Fruit fly (Drosophila melanogaster) whole organism, embryonic: Measurements from ENCODE around the gene scat.

Source experiments
- ATbp ChIP-seq: fragments of 200-800 bp; sonication (Bioruptor generic); optimal IDR thresholded peaks from 2 replicates; lab custom pipeline; 2017; ENCODE audit warnings: missing biosample characterization, mild to moderate bottlenecking, missing genetic modification characterization, missing genetic modification reagents
- B-H2 ChIP-seq: fragments of 200-800 bp; sonication (Bioruptor generic); optimal IDR thresholded peaks from 2 replicates; lab custom pipeline; 2018; ENCODE audit warnings: missing biosample characterization, mild to moderate bottlenecking, missing genetic modification characterization
- CG10543 ChIP-seq: fragments of 200-800 bp; sonication (Bioruptor generic); optimal IDR thresholded peaks from 3 replicates; lab custom pipeline; 2017; ENCODE audit warnings: missing biosample characterization, mild to moderate bottlenecking, missing genetic modification characterization, moderate library complexity
- CG11696 ChIP-seq: fragments of 200-800 bp; sonication (Bioruptor generic); IDR thresholded peaks from 2 replicates; pipeline ENCODE4 v1.3.6; 2022; ENCODE audit warnings: missing biosample characterization, missing genetic modification characterization
- CG11723 ChIP-seq: fragments of 200-800 bp; sonication (Bioruptor generic); optimal IDR thresholded peaks from 2 replicates; lab custom pipeline; 2017; ENCODE audit warnings: missing biosample characterization, mild to moderate bottlenecking, missing genetic modification characterization
- CG12299 ChIP-seq: fragments of 200-800 bp; sonication (Bioruptor generic); optimal IDR thresholded peaks from 2 replicates; lab custom pipeline; 2018; ENCODE audit warnings: missing biosample characterization, mild to moderate bottlenecking, missing genetic modification characterization
- CG13287 ChIP-seq: fragments of 200-800 bp; sonication (Bioruptor generic); IDR thresholded peaks from 2 replicates; pipeline ENCODE4 v1.3.6; 2022; ENCODE audit warnings: missing biosample characterization, missing genetic modification characterization; ENCODE audit not compliant: partially characterized antibody
- CG15269 ChIP-seq: fragments of 200-800 bp; sonication (Bioruptor generic); optimal IDR thresholded peaks from 2 replicates; lab custom pipeline; 2018; ENCODE audit warnings: missing biosample characterization, mild to moderate bottlenecking, missing genetic modification characterization, moderate library complexity
- CG16815 ChIP-seq: fragments of 200-800 bp; sonication (Bioruptor generic); optimal IDR thresholded peaks from 3 replicates; lab custom pipeline; 2017; ENCODE audit warnings: missing biosample characterization, mild to moderate bottlenecking, missing genetic modification characterization
- CG17568 ChIP-seq: fragments of 200-800 bp; sonication (Bioruptor generic); optimal IDR thresholded peaks from 2 replicates; lab custom pipeline; 2018; ENCODE audit warnings: missing biosample characterization, mild to moderate bottlenecking, missing genetic modification characterization, moderate library complexity
- CG18599 ChIP-seq: fragments of 200-800 bp; sonication (Bioruptor generic); optimal IDR thresholded peaks from 3 replicates; lab custom pipeline; 2017; ENCODE audit warnings: missing biosample characterization, missing genetic modification characterization, mild to moderate bottlenecking, moderate library complexity, missing genetic modification reagents
- CG34224 ChIP-seq: fragments of 200-800 bp; sonication (Bioruptor generic); IDR thresholded peaks from 3 replicates; pipeline ENCODE4 v1.3.6; 2022; ENCODE audit warnings: missing biosample characterization, missing genetic modification characterization; ENCODE audit not compliant: partially characterized antibody
- CG43689 ChIP-seq: fragments of 200-800 bp; sonication (Bioruptor generic); IDR thresholded peaks from 2 replicates; pipeline ENCODE4 v1.3.6; 2022; ENCODE audit warnings: missing biosample characterization, missing genetic modification characterization
- CG4404 ChIP-seq: fragments of 200-800 bp; sonication (Bioruptor generic); IDR thresholded peaks from 2 replicates; pipeline ENCODE4 v1.3.6; 2022; ENCODE audit warnings: missing biosample characterization, missing genetic modification characterization
- CG7786 ChIP-seq: fragments of 200-800 bp; sonication (Bioruptor generic); optimal IDR thresholded peaks from 2 replicates; lab custom pipeline; 2016; ENCODE audit warnings: missing biosample characterization, missing genetic modification characterization
- CG8089 ChIP-seq: fragments of 200-800 bp; sonication (Bioruptor generic); optimal IDR thresholded peaks from 3 replicates; lab custom pipeline; 2016; ENCODE audit warnings: missing biosample characterization, missing genetic modification characterization
- CG8281 ChIP-seq: fragments of 200-800 bp; sonication (Bioruptor generic); optimal IDR thresholded peaks from 2 replicates; lab custom pipeline; 2018; ENCODE audit warnings: missing biosample characterization, mild to moderate bottlenecking, missing genetic modification characterization, moderate library complexity
- CG8290 ChIP-seq, 3 experiments: fragments of 200-800 bp; sonication (Bioruptor generic); optimal IDR thresholded peaks; 2 replicates each; lab custom pipeline; 2016 to 2019; ENCODE audit warnings: missing biosample characterization in 3 of 3, missing genetic modification characterization in 3 of 3, mild to moderate bottlenecking in 2 of 3, moderate library complexity in 1 of 3
- CG9727 ChIP-seq: fragments of 200-800 bp; sonication (Bioruptor generic); optimal IDR thresholded peaks from 3 replicates; lab custom pipeline; 2017; ENCODE audit warnings: missing biosample characterization, mild to moderate bottlenecking, missing genetic modification characterization
- Eip74EF ChIP-seq, 2 experiments: fragments of 200-800 bp in 1 of 2; fragments of >200 bp in 1 of 2; sonication (Bioruptor generic) in 1 of 2; optimal IDR thresholded peaks; 2 replicates each; lab custom pipeline; 2017 to 2019; ENCODE audit warnings: missing biosample characterization in 2 of 2, missing genetic modification characterization in 2 of 2, mild to moderate bottlenecking in 1 of 2, moderate library complexity in 1 of 2
- GATAe ChIP-seq: fragments of 200-800 bp; sonication (Bioruptor generic); conservative IDR thresholded peaks from 2 replicates; pipeline ENCODE4 v1.3.6; 2022; ENCODE audit warnings: missing biosample characterization, missing genetic modification characterization
- Hey ChIP-seq: fragments of 200-800 bp; sonication (Bioruptor generic); optimal IDR thresholded peaks from 3 replicates; lab custom pipeline; 2018; ENCODE audit warnings: missing biosample characterization, mild to moderate bottlenecking, missing genetic modification characterization
- Hmx ChIP-seq: fragments of 200-800 bp; sonication (Bioruptor generic); optimal IDR thresholded peaks from 2 replicates; lab custom pipeline; 2016; ENCODE audit warnings: missing biosample characterization, missing genetic modification characterization
- Med ChIP-seq: fragments of 200-800 bp; sonication (Bioruptor generic); peaks from one replicate; lab custom pipeline; 2016; ENCODE audit warnings: missing biosample characterization, missing genetic modification characterization, mild to moderate bottlenecking, inconsistent platforms, moderate library complexity
- Mes4 ChIP-seq: fragments of 200-800 bp; sonication (Bioruptor generic); optimal IDR thresholded peaks from 2 replicates; lab custom pipeline; 2016; ENCODE audit warnings: missing biosample characterization, missing genetic modification characterization
- Pdp1 ChIP-seq, 2 experiments: fragments of 200-800 bp; sonication (Bioruptor generic); optimal IDR thresholded peaks; 3 replicates each; lab custom pipeline; 2016; ENCODE audit warnings: missing biosample characterization in 2 of 2, missing genetic modification characterization in 2 of 2, mild to moderate bottlenecking in 1 of 2, moderate library complexity in 1 of 2
- Spps ChIP-seq: fragments of 200-800 bp; sonication (Bioruptor generic); optimal IDR thresholded peaks from 2 replicates; lab custom pipeline; 2018; ENCODE audit warnings: missing biosample characterization, mild to moderate bottlenecking, missing genetic modification characterization
- YL-1 ChIP-seq: fragments of 200-800 bp; sonication (Bioruptor generic); optimal IDR thresholded peaks from 3 replicates; lab custom pipeline; 2017; ENCODE audit warnings: missing biosample characterization, mild to moderate bottlenecking, missing genetic modification characterization
- amos ChIP-seq: fragments of 200-800 bp; sonication (Bioruptor generic); IDR thresholded peaks from 2 replicates; pipeline ENCODE4 v1.3.6; 2022; ENCODE audit warnings: missing biosample characterization, missing genetic modification characterization; ENCODE audit not compliant: partially characterized antibody
- bcd ChIP-seq: fragments of 200-800 bp; sonication (Bioruptor generic); optimal IDR thresholded peaks from 2 replicates; lab custom pipeline; 2017; ENCODE audit warnings: missing biosample characterization, mild to moderate bottlenecking, missing genetic modification characterization
- caup ChIP-seq: fragments of 200-800 bp; sonication (Bioruptor generic); optimal IDR thresholded peaks from 3 replicates; lab custom pipeline; 2017; ENCODE audit warnings: missing biosample characterization, mild to moderate bottlenecking, missing genetic modification characterization, moderate library complexity; ENCODE audit not compliant: severe bottlenecking
- eve ChIP-seq, 2 experiments: fragments of >200 bp; optimal IDR thresholded peaks; 2 replicates each; lab custom pipeline; 2017; ENCODE audit warnings: missing biosample characterization in 2 of 2, missing genetic modification characterization in 2 of 2
- exex ChIP-seq: fragments of 200-800 bp; sonication (Bioruptor generic); optimal IDR thresholded peaks from 4 replicates; lab custom pipeline; 2018; ENCODE audit warnings: missing biosample characterization, mild to moderate bottlenecking, missing genetic modification characterization, moderate library complexity
- gem ChIP-seq: fragments of 200-800 bp; sonication (Bioruptor generic); optimal IDR thresholded peaks from 2 replicates; lab custom pipeline; 2019; ENCODE audit warnings: missing biosample characterization, mild to moderate bottlenecking, missing genetic modification characterization, moderate library complexity
- grn ChIP-seq: fragments of 200-800 bp; sonication (Bioruptor generic); optimal IDR thresholded peaks from 3 replicates; lab custom pipeline; 2017; ENCODE audit warnings: missing biosample characterization, missing genetic modification characterization
- h ChIP-seq: fragments of >200 bp; optimal IDR thresholded peaks from 2 replicates; lab custom pipeline; 2017
- lab ChIP-seq: fragments of 200-800 bp; sonication (Bioruptor generic); optimal IDR thresholded peaks from 3 replicates; lab custom pipeline; 2017; ENCODE audit warnings: missing biosample characterization, missing genetic modification characterization, mild to moderate bottlenecking, moderate library complexity, missing genetic modification reagents
- p53 ChIP-seq: fragments of 200-800 bp; sonication (Bioruptor generic); optimal IDR thresholded peaks from 2 replicates; lab custom pipeline; 2016; ENCODE audit warnings: missing biosample characterization, missing genetic modification characterization
- pb ChIP-seq: fragments of 200-800 bp; sonication (Bioruptor generic); optimal IDR thresholded peaks from 3 replicates; lab custom pipeline; 2016; ENCODE audit warnings: missing biosample characterization, missing genetic modification characterization
- phol ChIP-seq: fragments of 200-800 bp; sonication (Bioruptor generic); optimal IDR thresholded peaks from 3 replicates; lab custom pipeline; 2018; ENCODE audit warnings: missing biosample characterization, mild to moderate bottlenecking, missing genetic modification characterization, moderate library complexity
- salm ChIP-seq: fragments of 200-800 bp; sonication (Bioruptor generic); optimal IDR thresholded peaks from 2 replicates; lab custom pipeline; 2018; ENCODE audit warnings: missing biosample characterization, mild to moderate bottlenecking, missing genetic modification characterization
- sd ChIP-seq: fragments of 200-800 bp; sonication (Bioruptor generic); optimal IDR thresholded peaks from 3 replicates; lab custom pipeline; 2018; ENCODE audit warnings: missing biosample characterization, mild to moderate bottlenecking, missing genetic modification characterization, moderate library complexity
- so ChIP-seq: fragments of 200-800 bp; sonication (Bioruptor generic); IDR thresholded peaks from 3 replicates; pipeline ENCODE4 v1.3.6; 2022; ENCODE audit warnings: missing biosample characterization, missing genetic modification characterization
- sqz ChIP-seq: fragments of 200-800 bp; sonication (Bioruptor generic); optimal IDR thresholded peaks from 3 replicates; lab custom pipeline; 2018; ENCODE audit warnings: missing biosample characterization, mild to moderate bottlenecking, missing genetic modification characterization
- tgo ChIP-seq: fragments of 200-800 bp; sonication (Bioruptor generic); IDR thresholded peaks from 3 replicates; pipeline ENCODE4 v1.3.6; 2022; ENCODE audit warnings: missing biosample characterization, missing genetic modification characterization
- tin ChIP-seq: fragments of 200-800 bp; sonication (Bioruptor generic); optimal IDR thresholded peaks from 3 replicates; lab custom pipeline; 2016; ENCODE audit warnings: missing biosample characterization, missing genetic modification characterization

Gene scat

dm6 chr2L:9388013-9388605 is 43.1 kb upstream of the scat start (continued):
- TF ChIP-seq tgo (GFP tag; lab: Robert Waterston, UW) = peak; percentile 63; the same call in 2 of the 3 replicates
- TF ChIP-seq amos = no peak
- peak; percentile 66 for TF ChIP-seq pb (GFP tag; lab: Kevin White, UChicago)
- peak; percentile 65 for TF ChIP-seq CG11696 (GFP tag; lab: Robert Waterston, UW)
- peak; percentile 66 for TF ChIP-seq p53 (GFP tag; lab: Kevin White, UChicago)
- peak; percentile 51 for TF ChIP-seq phol
- TF ChIP-seq Eip74EF (GFP tag; optimal IDR thresholded peaks at IDR 0.05; lab: Kevin White, UChicago) = no peak
- TF ChIP-seq B-H2 (GFP tag; lab: Kevin White, UChicago) = peak; percentile 8
- TF ChIP-seq Mes4 (GFP tag; lab: Kevin White, UChicago) = peak; percentile 45
- TF ChIP-seq CG11723 = peak; percentile 5
- peak; percentile 86 for TF ChIP-seq CG7786
- peak; percentile 98 for TF ChIP-seq Med (GFP tag; lab: Kevin White, UChicago)
- TF ChIP-seq CG4404 = peak; percentile 57
- TF ChIP-seq CG12299 (tag; lab: Kevin White, UChicago) = no peak
- no peak for TF ChIP-seq CG43689 (GFP tag; lab: Robert Waterston, UW)
- no peak for TF ChIP-seq CG34224 (GFP tag; lab: Robert Waterston, UW)
- peak; percentile 78 for TF ChIP-seq gem (tag; lab: Kevin White, UChicago)

dm6 chr2L:9388924-9389765 is 42.1 kb upstream of the scat start:
- TF ChIP-seq CG9727 (GFP tag; lab: Kevin White, UChicago) (no peak), CG13287 (GFP tag; lab: Robert Waterston, UW) (no peak), CG17568 (GFP tag; lab: Kevin White, UChicago) (no peak), CG8290 (GFP tag; optimal IDR thresholded peaks at IDR 0.05; lab: Kevin White, UChicago) (no peak), CG8290 (tag; optimal IDR thresholded peaks at IDR 0.05; lab: Kevin White, UChicago) (peak in 1 of 2 experiments; percentile 15), caup (peak; percentile 27), tin (GFP tag; lab: Kevin White, UChicago) (no peak), h (lab: Kevin White, UChicago) (no peak), GATAe (GFP tag; lab: Robert Waterston, UW) (peak; percentile 62), CG43689 (GFP tag; lab: Robert Waterston, UW) (no peak), CG15269 (tag; lab: Kevin White, UChicago) (no peak), grn (peak; percentile 63), eve (GFP tag; optimal IDR thresholded peaks at IDR 0.05; lab: Kevin White, UChicago) (peak in 1 of 2 experiments; percentile 42), CG8089 (GFP tag; lab: Kevin White, UChicago) (no peak), Hmx (GFP tag; lab: Kevin White, UChicago) (no peak), CG10543 (GFP tag; lab: Kevin White, UChicago) (peak; percentile 42), lab (GFP tag; lab: Kevin White, UChicago) (peak; percentile 2), CG16815 (GFP tag; lab: Kevin White, UChicago) (no peak), salm (tag; lab: Kevin White, UChicago) (peak; percentile 21), Pdp1 (GFP tag; optimal IDR thresholded peaks at IDR 0.05; lab: Kevin White, UChicago) (peak in 1 of 2 experiments; percentile 97), sqz (GFP tag; lab: Kevin White, UChicago) (no peak), sd (tag; lab: Kevin White, UChicago) (peak; percentile 7), CG18599 (peak; percentile 23), bcd (GFP tag; lab: Kevin White, UChicago) (no peak), CG8281 (tag; lab: Kevin White, UChicago) (peak; percentile 88), Hey (peak; percentile 54), ATbp (GFP tag; lab: Kevin White, UChicago) (no peak), exex (tag; lab: Kevin White, UChicago) (peak; percentile 97), Med (GFP tag; lab: Kevin White, UChicago) (peak; percentile 81), YL-1 (no peak), Spps (tag; lab: Kevin White, UChicago) (no peak), so (GFP tag; lab: Robert Waterston, UW) (no peak)
